Fruit fly (Drosophila melanogaster) S2 (cell line): Measurements from ENCODE around the gene atms.

Experiments used
- CG8478 ChIP-seq: fragments of >200 bp; optimal IDR thresholded peaks from 2 replicates; lab custom pipeline; 2018
- CTCF ChIP-seq, 2 experiments: fragments of >200 bp; optimal IDR thresholded peaks; 2 replicates each; lab custom pipeline; 2018

dm6 chr3R:4747292-4747691 lies 2.5 kb upstream of the atms start:
- TF ChIP-seq CTCF (optimal IDR thresholded peaks at IDR 0.05; lab: Kevin White, UChicago), result no peak
- TF ChIP-seq CG8478 (lab: Kevin White, UChicago), result no peak
